Worm (Caenorhabditis elegans): ENCODE measurements around the gene K09F5.6.

DNA sequence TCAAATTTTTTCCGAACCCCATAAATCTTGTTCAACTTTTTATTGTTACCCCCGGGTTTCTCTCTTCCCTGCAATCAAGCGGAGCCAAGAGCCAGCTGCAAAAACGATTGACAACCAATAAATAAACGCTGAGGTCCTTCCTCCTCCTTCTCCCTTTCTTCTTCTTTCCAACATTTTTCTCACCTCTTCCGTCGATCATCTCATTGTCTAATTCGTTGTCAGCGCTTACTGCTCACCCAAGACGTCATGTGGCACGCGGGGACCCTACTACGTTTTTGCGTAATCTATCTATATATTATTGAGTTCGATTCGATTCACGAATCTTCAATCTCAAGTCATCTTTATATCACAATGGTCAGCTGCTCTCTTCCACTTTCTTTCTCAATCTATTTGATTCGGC lies 3.6 kb upstream of the K09F5.6 start:
- TF ChIP-seq W03F9.2 (tag; optimal IDR thresholded peaks at IDR 0.05) (no peak), him-1 (tag; optimal IDR thresholded peaks at IDR 0.05) (no peak), dao-5 (tag; optimal IDR thresholded peaks at IDR 0.05) (no peak)
